Worm (Caenorhabditis elegans) whole organism, L4 larva: ENCODE results near the gene C03G6.6.

Source experiments
- aha-1 ChIP-seq: fragments of 150-350 bp; peaks from one replicate; lab custom pipeline; 2014; ENCODE audit warnings: missing biosample characterization, missing genetic modification characterization
- ceh-82 ChIP-seq: sonication (generic microtip); optimal IDR thresholded peaks from 2 replicates; lab custom pipeline; 2017; ENCODE audit warnings: missing biosample characterization, missing genetic modification characterization
- ces-1 ChIP-seq: fragments of 150-350 bp; sonication (generic microtip); optimal IDR thresholded peaks from 4 replicates; lab custom pipeline; 2014; ENCODE audit warnings: missing biosample characterization, missing genetic modification reagents, missing genetic modification characterization
- daf-12 ChIP-seq: fragments of 150-350 bp; optimal IDR thresholded peaks from 2 replicates; lab custom pipeline; 2014; ENCODE audit warnings: missing biosample characterization, missing genetic modification reagents, missing genetic modification characterization
- dmd-6 ChIP-seq: fragments of 200-800 bp; sonication (Bioruptor generic); IDR thresholded peaks from 2 replicates; pipeline ENCODE4 v1.3.6; 2022; ENCODE audit warnings: missing genetic modification reagents, missing genetic modification characterization, missing compliant biosample characterization
- egl-27 ChIP-seq: sonication (generic microtip); optimal IDR thresholded peaks from 3 replicates; lab custom pipeline; 2017; ENCODE audit warnings: missing biosample characterization, missing genetic modification reagents, missing genetic modification characterization
- lin-15B ChIP-seq: fragments of 150-350 bp; sonication (generic microtip); optimal IDR thresholded peaks from 3 replicates; lab custom pipeline; 2014; ENCODE audit warnings: missing biosample characterization, missing genetic modification characterization
- lin-39 ChIP-seq: fragments of 150-350 bp; optimal IDR thresholded peaks from 2 replicates; lab custom pipeline; 2014; ENCODE audit warnings: missing biosample characterization, missing genetic modification reagents, missing genetic modification characterization
- mes-2 ChIP-seq: sonication (generic microtip); optimal IDR thresholded peaks from 2 replicates; lab custom pipeline; 2016; ENCODE audit warnings: missing genotype, mild to moderate bottlenecking, missing genetic modification characterization, missing compliant biosample characterization; ENCODE audit not compliant: poor library complexity, severe bottlenecking
- nhr-41 ChIP-seq: fragments of 200-800 bp; sonication (Bioruptor generic); IDR thresholded peaks from 2 replicates; pipeline ENCODE4 v1.3.6; 2022; ENCODE audit warnings: missing genetic modification reagents, missing genetic modification characterization, missing compliant biosample characterization
- nhr-76 ChIP-seq: fragments of 150-350 bp; optimal IDR thresholded peaks from 2 replicates; lab custom pipeline; 2014; ENCODE audit warnings: missing biosample characterization, missing genetic modification characterization
- skn-1 ChIP-seq: fragments of 150-350 bp; optimal IDR thresholded peaks from 2 replicates; lab custom pipeline; 2014; ENCODE audit warnings: missing biosample characterization, missing genetic modification characterization
- zag-1 ChIP-seq: fragments of 150-350 bp; optimal IDR thresholded peaks from 2 replicates; lab custom pipeline; 2014; ENCODE audit warnings: missing biosample characterization, missing genetic modification characterization
- zip-2 ChIP-seq: fragments of 150-350 bp; optimal IDR thresholded peaks from 2 replicates; lab custom pipeline; 2014; ENCODE audit warnings: missing biosample characterization, missing genetic modification characterization

DNA sequence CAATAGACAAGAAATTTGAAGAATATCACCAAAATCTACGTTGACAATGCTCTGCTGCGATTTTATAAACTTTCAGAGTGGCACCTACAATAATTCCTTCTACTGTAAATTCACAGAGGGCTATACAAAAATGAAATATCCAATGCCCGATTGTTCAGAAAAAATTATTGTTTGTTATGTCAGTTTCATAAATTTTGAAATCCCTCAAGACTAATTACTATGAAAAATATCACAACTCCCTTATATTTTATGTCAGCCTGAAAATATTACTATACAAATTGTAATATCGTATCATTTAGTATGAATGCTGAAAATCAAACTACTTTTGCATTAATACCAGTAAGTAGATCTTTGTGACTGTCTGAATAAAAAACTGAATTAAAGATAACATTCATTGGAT, 43.4 kb downstream of the C03G6.6 start, which contains the start of gene srx-60:
- TF ChIP-seq nhr-41 (GFP tag; lab: Robert Waterston, UW), result no peak
- no peak for TF ChIP-seq zag-1
- no peak for TF ChIP-seq ceh-82 (tag; lab: Kevin White, UChicago)
- TF ChIP-seq skn-1 (tag; lab: Kevin White, UChicago), result no peak
- no peak for TF ChIP-seq aha-1 (tag; lab: Kevin White, UChicago)
- TF ChIP-seq nhr-76 (tag; lab: Kevin White, UChicago), result no peak
- no peak for TF ChIP-seq dmd-6 (GFP tag; lab: Robert Waterston, UW)
- TF ChIP-seq egl-27, result no peak
- no peak for TF ChIP-seq ces-1 (GFP tag; lab: Kevin White, UChicago)
- no peak for TF ChIP-seq daf-12
- TF ChIP-seq lin-39, result no peak
- no peak for TF ChIP-seq zip-2 (tag; lab: Kevin White, UChicago)
- no peak for TF ChIP-seq lin-15B (tag; lab: Kevin White, UChicago)
- TF ChIP-seq mes-2 (tag; lab: Kevin White, UChicago), result no peak
